Fruit fly (Drosophila melanogaster): ENCODE results near the gene CG17928.
A peak's percentile ranks its signal among the peaks of the same experiment; 100 is the strongest.

The CG17928 gene

DNA sequence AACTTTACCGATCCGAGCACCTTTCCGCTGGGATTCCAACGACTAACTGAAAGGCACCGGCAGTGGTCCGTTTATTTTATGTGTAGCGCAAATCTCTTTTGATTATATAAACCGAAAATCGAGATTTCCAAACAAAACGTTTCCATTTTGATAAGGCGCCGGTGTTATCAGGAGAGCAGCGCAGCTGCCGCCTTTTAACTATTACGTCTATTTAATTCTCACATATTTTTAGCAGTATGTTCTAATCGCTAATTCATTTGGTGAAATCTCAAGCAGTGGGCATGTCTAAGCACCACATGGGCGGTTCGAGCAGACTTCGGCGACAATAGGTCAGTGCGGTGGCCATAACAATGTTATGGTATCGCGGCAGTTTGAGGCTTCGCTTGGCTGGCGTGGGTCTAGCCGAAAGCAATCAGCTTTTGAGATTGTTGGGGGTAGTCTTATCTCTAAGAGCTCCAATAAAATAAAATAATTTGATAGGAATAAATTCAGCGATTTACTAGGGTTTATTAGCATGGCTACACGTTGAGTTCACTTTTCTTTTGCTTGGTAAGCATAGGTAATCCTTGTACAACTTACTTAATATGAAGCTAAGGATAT lies 597 bp upstream of the CG17928 start, which contains the start of gene Cyt-b5-r:
Gene Cyt-b5-r, minus strand, starts transcription at position 51 of the 600 bp plus-strand sequence.
- TF ChIP-seq Hr78 (GFP tag; optimal IDR thresholded peaks at IDR 0.05) (peak in 1 of 2 experiments; percentile 56), CG12104 (GFP tag; optimal IDR thresholded peaks at IDR 0.05) (no peak), CG34376 (GFP tag; optimal IDR thresholded peaks at IDR 0.05) (peak; percentile 96), cwo (GFP tag; optimal IDR thresholded peaks at IDR 0.05) (peak; percentile 83), sr (GFP tag; IDR thresholded peaks at IDR 0.05) (no peak), CG10274 (GFP tag; optimal IDR thresholded peaks at IDR 0.05) (no peak), Adf1 (GFP tag; IDR thresholded peaks at IDR 0.05) (peak; percentile 77), CG7928 (GFP tag; optimal IDR thresholded peaks at IDR 0.05) (no peak), Pdp1 (GFP tag; optimal IDR thresholded peaks at IDR 0.05) (peak in 1 of 2 experiments; percentile 98), al (GFP tag; IDR thresholded peaks at IDR 0.05) (no peak), exex (tag; optimal IDR thresholded peaks at IDR 0.05) (peak; percentile 94), Drgx (GFP tag; IDR thresholded peaks at IDR 0.05) (no peak), CG32772 (GFP tag; IDR thresholded peaks at IDR 0.05) (no peak), Hey (tag; optimal IDR thresholded peaks at IDR 0.05) (peak; percentile 27), CG16779 (GFP tag; IDR thresholded peaks at IDR 0.05) (no peak), CG8478 (optimal IDR thresholded peaks at IDR 0.05) (no peak), CG6854 (GFP tag; optimal IDR thresholded peaks at IDR 0.05) (no peak), Dref (GFP tag; IDR thresholded peaks at IDR 0.05) (no peak), sug (tag; optimal IDR thresholded peaks at IDR 0.05) (peak; percentile 100), B-H2 (GFP tag; optimal IDR thresholded peaks at IDR 0.05) (peak; percentile 34), CG6765 (GFP tag; optimal IDR thresholded peaks at IDR 0.05) (no peak), shn (GFP tag; optimal IDR thresholded peaks at IDR 0.05) (no peak), vfl (GFP tag; optimal IDR thresholded peaks at IDR 0.05) (no peak), grn (GFP tag; optimal IDR thresholded peaks at IDR 0.05) (peak; percentile 62), CG10543 (GFP tag; optimal IDR thresholded peaks at IDR 0.05) (peak; percentile 89), CG4707 (GFP tag; optimal IDR thresholded peaks at IDR 0.05) (no peak), B-H1 (GFP tag; IDR thresholded peaks at IDR 0.05) (no peak), chinmo (GFP tag; IDR thresholded peaks at IDR 0.05; ENCODE audit: partially characterized antibody) (0 out of 4 replicates have a peak, but pooled peaks have one; percentile 42), Hand (GFP tag; optimal IDR thresholded peaks at IDR 0.05) (peak; percentile 26), CG15696 (tag; optimal IDR thresholded peaks at IDR 0.05) (no peak), phol (tag; optimal IDR thresholded peaks at IDR 0.05) (no peak), ERR (GFP tag; optimal IDR thresholded peaks at IDR 0.05) (no peak), BtbVII (GFP tag; optimal IDR thresholded peaks at IDR 0.05) (no peak), CG17385 (GFP tag; optimal IDR thresholded peaks at IDR 0.05) (peak; percentile 26), tio (GFP tag; optimal IDR thresholded peaks at IDR 0.05) (no peak), kay (GFP tag; optimal IDR thresholded peaks at IDR 0.05) (no peak), sd (tag; optimal IDR thresholded peaks at IDR 0.05) (peak; percentile 58), CG10267 (tag; optimal IDR thresholded peaks at IDR 0.05) (no peak), az2 (GFP tag; optimal IDR thresholded peaks at IDR 0.05) (no peak), HmgZ (tag; optimal IDR thresholded peaks at IDR 0.05) (peak; percentile 33), mirr (GFP tag; optimal IDR thresholded peaks at IDR 0.05) (peak; percentile 91), CG3281 (GFP tag; optimal IDR thresholded peaks at IDR 0.05) (peak; percentile 1), CG2678 (tag; optimal IDR thresholded peaks at IDR 0.05) (peak; percentile 31), Med (GFP tag) (peak; percentile 17), sens-2 (GFP tag; IDR thresholded peaks at IDR 0.05) (0 out of 2 replicates have a peak, but pooled peaks have one; percentile 6), vvl (GFP tag; IDR thresholded peaks at IDR 0.05) (no peak), CG1233 (GFP tag; optimal IDR thresholded peaks at IDR 0.05) (peak; percentile 55), CG7786 (GFP tag; optimal IDR thresholded peaks at IDR 0.05) (no peak), CG7357 (GFP tag; IDR thresholded peaks at IDR 0.05) (no peak), CG18599 (GFP tag; optimal IDR thresholded peaks at IDR 0.05) (peak; percentile 2)
